Fruit fly (Drosophila melanogaster): ENCODE results near the gene Ptx1.

DNA sequence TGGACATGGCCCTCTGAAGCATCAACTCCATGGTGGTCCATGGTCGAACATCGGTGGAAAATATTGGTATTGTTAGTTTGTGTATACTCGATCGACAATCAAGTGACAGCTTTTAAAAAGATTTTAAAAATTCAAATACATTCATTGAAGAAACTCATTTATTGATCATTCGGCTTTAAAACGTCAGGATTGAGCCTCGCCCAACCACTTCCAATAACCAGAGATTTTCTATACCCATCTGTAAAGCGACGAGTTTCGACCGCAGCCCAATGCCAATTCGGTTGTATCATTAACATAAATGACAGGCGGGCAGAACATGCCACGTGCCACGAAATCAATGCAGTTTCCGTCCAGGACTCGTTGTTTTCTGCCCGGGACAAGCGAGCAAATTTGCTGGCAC is 51.7 kb downstream of the Ptx1 start, which contains the start of gene Ctr1C:
- TF ChIP-seq CG8301 (tag; optimal IDR thresholded peaks at IDR 0.05) (no peak), Snoo (tag; optimal IDR thresholded peaks at IDR 0.05) (no peak)

All from whole organism, pupa.